Fruit fly (Drosophila melanogaster): ENCODE results near the gene EMC2A.

EMC2A gene

DNA sequence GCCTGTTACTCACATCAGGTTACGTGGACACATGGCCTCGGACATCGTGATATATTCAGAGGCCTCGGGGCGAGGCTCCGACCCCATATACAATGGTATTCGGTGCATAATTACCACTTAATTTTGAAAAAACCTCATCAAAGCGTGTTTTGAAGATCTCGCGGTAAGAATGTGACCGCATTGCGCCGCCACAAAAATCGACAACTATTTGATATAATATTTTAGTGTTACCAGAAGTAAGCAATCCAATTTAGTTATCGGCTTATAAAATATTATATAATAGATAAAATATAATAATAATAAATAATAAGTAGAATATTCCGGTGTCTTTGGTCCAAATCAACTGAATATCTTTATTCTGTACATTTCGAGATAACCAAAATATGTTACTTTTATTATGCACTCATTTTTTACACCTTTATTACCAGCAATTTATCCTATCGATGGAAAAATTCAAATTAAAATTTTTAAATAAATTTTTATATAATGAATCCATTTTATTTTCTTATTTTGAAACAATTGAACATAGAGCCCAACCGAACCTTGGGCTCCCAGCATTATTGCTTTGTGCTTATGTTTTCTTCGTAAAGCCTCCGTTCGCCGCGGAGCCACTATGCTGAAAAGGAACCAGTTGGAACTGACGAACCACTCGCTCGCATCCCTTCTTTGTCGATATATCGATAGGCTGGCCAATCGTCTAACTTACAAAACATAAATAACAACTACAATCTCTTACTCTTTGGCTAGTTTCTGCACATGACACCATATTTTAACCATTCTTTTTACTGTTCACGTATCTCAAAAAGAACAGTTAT lies 44.3 kb upstream of the EMC2A start, which contains the start of the genes CG18213 and Trm7-32 (continued):
- no peak for TF ChIP-seq CG2875 (GFP tag; optimal IDR thresholded peaks at IDR 0.05)
- no peak for TF ChIP-seq CG8281 (tag; optimal IDR thresholded peaks at IDR 0.05)
- TF ChIP-seq mam (GFP tag; optimal IDR thresholded peaks at IDR 0.05), result peak; percentile 40
- no peak for TF ChIP-seq CG17328 (GFP tag; IDR thresholded peaks at IDR 0.05)
- TF ChIP-seq gt (GFP tag; IDR thresholded peaks at IDR 0.05), result no peak
- no peak for TF ChIP-seq Hsf (GFP tag; optimal IDR thresholded peaks at IDR 0.05)
- TF ChIP-seq Spps (tag; optimal IDR thresholded peaks at IDR 0.05), result no peak
- TF ChIP-seq yki (optimal IDR thresholded peaks at IDR 0.05), result no peak
- no peak for TF ChIP-seq CG10209 (GFP tag; optimal IDR thresholded peaks at IDR 0.05)
- TF ChIP-seq gem (tag; optimal IDR thresholded peaks at IDR 0.05), result no peak
- TF ChIP-seq CG12744 (GFP tag; optimal IDR thresholded peaks at IDR 0.05), result no peak
- TF ChIP-seq CG15514 (GFP tag; optimal IDR thresholded peaks at IDR 0.05), result peak; percentile 99
- TF ChIP-seq Ets97D (GFP tag; optimal IDR thresholded peaks at IDR 0.05), result no peak
- TF ChIP-seq Dll (GFP tag; IDR thresholded peaks at IDR 0.05; ENCODE audit: partially characterized antibody), result peak; percentile 83
- TF ChIP-seq lbe (GFP tag; optimal IDR thresholded peaks at IDR 0.05), result no peak
- peak in 1 of 2 experiments; percentile 34 for TF ChIP-seq dpn (GFP tag; optimal IDR thresholded peaks at IDR 0.05)
- peak; percentile 27 for TF ChIP-seq HmgZ (tag; optimal IDR thresholded peaks at IDR 0.05)
- TF ChIP-seq CG5180 (GFP tag; optimal IDR thresholded peaks at IDR 0.05), result no peak
- TF ChIP-seq Aef1 (GFP tag; IDR thresholded peaks at IDR 0.05), result no peak; the same call in 2 of the 3 replicates
- TF ChIP-seq mld (GFP tag; IDR thresholded peaks at IDR 0.05; ENCODE audit: partially characterized antibody), result peak; percentile 80
- TF ChIP-seq tap (tag; optimal IDR thresholded peaks at IDR 0.05), result no peak
- TF ChIP-seq Atf-2 (GFP tag; optimal IDR thresholded peaks at IDR 0.05), result no peak
- TF ChIP-seq CG33213 (GFP tag; optimal IDR thresholded peaks at IDR 0.05), result peak; percentile 4
- TF ChIP-seq tna (GFP tag; IDR thresholded peaks at IDR 0.05; ENCODE audit: partially characterized antibody), result peak; percentile 80
- TF ChIP-seq tgo (GFP tag; IDR thresholded peaks at IDR 0.05), result no peak
- TF ChIP-seq CG7963 (GFP tag; IDR thresholded peaks at IDR 0.05; ENCODE audit: partially characterized antibody), result peak; percentile 68; the same call in 1 of the 3 replicates
- TF ChIP-seq CG6854 (GFP tag; optimal IDR thresholded peaks at IDR 0.05), result no peak
- TF ChIP-seq danr (GFP tag; IDR thresholded peaks at IDR 0.05), result no peak
- TF ChIP-seq CG11247 (GFP tag; IDR thresholded peaks at IDR 0.05), result no peak
- TF ChIP-seq CG15011 (GFP tag; optimal IDR thresholded peaks at IDR 0.05), result no peak
- no peak for TF ChIP-seq CG17802 (tag; optimal IDR thresholded peaks at IDR 0.05)
- no peak; the same call in 1 of the 2 replicates for TF ChIP-seq CG2129 (GFP tag; IDR thresholded peaks at IDR 0.05; ENCODE audit: partially characterized antibody)
- TF ChIP-seq fru (optimal IDR thresholded peaks at IDR 0.05), result no peak
- no peak for TF ChIP-seq crc (GFP tag; optimal IDR thresholded peaks at IDR 0.05)
- no peak for TF ChIP-seq CG33557 (GFP tag; optimal IDR thresholded peaks at IDR 0.05)
- TF ChIP-seq CG12299 (tag; optimal IDR thresholded peaks at IDR 0.05), result no peak
- no peak for TF ChIP-seq CG4820 (GFP tag; optimal IDR thresholded peaks at IDR 0.05)
- TF ChIP-seq CG8290 (GFP tag; optimal IDR thresholded peaks at IDR 0.05), result no peak
- no peak for TF ChIP-seq CG8290 (tag; optimal IDR thresholded peaks at IDR 0.05)
- no peak for TF ChIP-seq fd96Cb (tag; optimal IDR thresholded peaks at IDR 0.05)
- no peak for TF ChIP-seq repo (GFP tag; optimal IDR thresholded peaks at IDR 0.05)
- no peak for TF ChIP-seq az2 (GFP tag; optimal IDR thresholded peaks at IDR 0.05)
- no peak for TF ChIP-seq corto (GFP tag; optimal IDR thresholded peaks at IDR 0.05)
- TF ChIP-seq CG17912 (GFP tag; optimal IDR thresholded peaks at IDR 0.05), result no peak
- TF ChIP-seq CG5953 (GFP tag; IDR thresholded peaks at IDR 0.05), result no peak
- no peak for TF ChIP-seq Elba2 (GFP tag; optimal IDR thresholded peaks at IDR 0.05)
- no peak for TF ChIP-seq Oli (tag; optimal IDR thresholded peaks at IDR 0.05)
- TF ChIP-seq H15 (GFP tag; IDR thresholded peaks at IDR 0.05), result no peak
- TF ChIP-seq CG10979 (tag; optimal IDR thresholded peaks at IDR 0.05), result peak; percentile 18
- no peak for TF ChIP-seq Chrac-16 (GFP tag; optimal IDR thresholded peaks at IDR 0.05)
